Worm (Caenorhabditis elegans): ENCODE results near the gene F38B2.4.

DNA sequence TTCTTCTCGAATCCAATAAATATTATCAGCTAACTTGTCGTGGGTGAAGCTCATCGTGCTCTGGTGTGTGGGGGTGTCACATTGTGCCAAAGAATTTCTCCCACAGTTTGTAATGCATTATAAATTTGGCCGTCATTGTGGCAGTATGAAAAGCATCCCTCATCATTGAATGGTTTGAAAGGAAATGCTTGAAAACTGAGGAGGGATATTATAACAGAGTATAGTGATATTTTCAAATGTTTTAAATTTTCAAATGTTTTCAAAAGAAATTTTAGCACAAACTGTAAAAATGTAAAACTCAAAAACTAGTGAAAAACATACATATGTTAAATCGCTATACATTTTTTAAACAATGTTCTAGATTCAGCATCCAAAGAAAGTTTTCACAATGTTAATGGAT, 18.5 kb downstream of the F38B2.4 start, which contains the start of gene C03A3.3:
- TF ChIP-seq nhr-11 (tag; optimal IDR thresholded peaks at IDR 0.05) (no peak), lin-39 (tag; optimal IDR thresholded peaks at IDR 0.05) (no peak), snpc-4 (tag; optimal IDR thresholded peaks at IDR 0.05) (no peak)
